Fruit fly (Drosophila melanogaster) Kc167 (cell line): ENCODE data around the gene Fst.

Experiments
- Myc ChIP-seq: fragments of >200 bp; optimal IDR thresholded peaks from 2 replicates; lab custom pipeline; 2017; ENCODE audit warnings: missing external identifiers
- psq ChIP-seq: fragments of >200 bp; optimal IDR thresholded peaks from 2 replicates; lab custom pipeline; 2017; ENCODE audit warnings: missing external identifiers

DNA sequence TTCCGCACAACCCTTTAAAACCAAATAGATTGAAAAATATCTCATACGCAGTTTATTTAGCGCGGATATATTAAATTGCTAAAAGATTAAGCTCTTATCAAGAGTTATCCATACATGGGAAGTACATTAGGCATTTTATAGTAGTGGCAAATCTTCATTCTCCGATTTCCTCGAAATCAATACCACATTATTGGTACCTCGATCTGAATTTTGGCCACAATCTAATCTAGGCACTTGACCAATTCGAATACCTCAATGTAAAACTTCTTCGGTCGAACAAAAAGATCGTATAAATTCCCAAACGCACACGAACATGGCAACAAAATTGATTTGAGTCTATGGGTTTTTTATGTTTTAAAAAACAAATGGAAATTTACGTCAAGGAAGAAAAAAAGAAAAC is 2.0 kb downstream of the Fst start:
- TF ChIP-seq psq, result no peak
- TF ChIP-seq Myc (lab: Kevin White, UChicago), result no peak
